Worm (Caenorhabditis elegans) whole organism, mixed stage, embryonic: Measurements from ENCODE around the gene ddp-1.

Source experiments
- M03D4.4 ChIP-seq: sonication (generic microtip); optimal IDR thresholded peaks from 2 replicates; lab custom pipeline; 2017; ENCODE audit warnings: mild to moderate bottlenecking, missing genetic modification characterization, missing compliant biosample characterization
- bed-3 ChIP-seq: fragments of 200-800 bp; sonication (Bioruptor generic); optimal IDR thresholded peaks from 3 replicates; lab custom pipeline; 2018; ENCODE audit warnings: mild to moderate bottlenecking, missing genetic modification characterization, moderate library complexity, missing compliant biosample characterization
- blmp-1 ChIP-seq: fragments of 150-350 bp; optimal IDR thresholded peaks from 2 replicates; lab custom pipeline; 2014; ENCODE audit warnings: missing biosample characterization, missing genetic modification characterization
- ceh-43 ChIP-seq: fragments of 200-800 bp; sonication (Bioruptor generic); optimal IDR thresholded peaks from 2 replicates; lab custom pipeline; 2018; ENCODE audit warnings: mild to moderate bottlenecking, missing genetic modification characterization, moderate library complexity, missing compliant biosample characterization
- ceh-83 ChIP-seq: fragments of 200-800 bp; sonication (Bioruptor generic); optimal IDR thresholded peaks from 2 replicates; lab custom pipeline; 2018; ENCODE audit warnings: mild to moderate bottlenecking, missing genetic modification characterization, missing compliant biosample characterization
- ces-1 ChIP-seq: fragments of 150-350 bp; optimal IDR thresholded peaks from 2 replicates; lab custom pipeline; 2014; ENCODE audit warnings: missing biosample characterization, missing genetic modification reagents, missing genetic modification characterization
- drap-1 ChIP-seq: fragments of 200-800 bp; sonication (Bioruptor generic); optimal IDR thresholded peaks from 3 replicates; lab custom pipeline; 2018; ENCODE audit warnings: mild to moderate bottlenecking, missing genetic modification characterization, missing compliant biosample characterization
- elt-1 ChIP-seq: sonication (generic microtip); optimal IDR thresholded peaks from 2 replicates; lab custom pipeline; 2017; ENCODE audit warnings: missing genetic modification characterization, mild to moderate bottlenecking, missing compliant biosample characterization, antibody characterized with exemption, moderate library complexity, borderline replicate concordance; ENCODE audit not compliant: insufficient read depth
- elt-3 ChIP-seq: fragments of 150-350 bp; optimal IDR thresholded peaks from 2 replicates; lab custom pipeline; 2014; ENCODE audit warnings: missing biosample characterization, missing genetic modification characterization
- flh-1 ChIP-seq: fragments of 200-800 bp; sonication (Bioruptor generic); optimal IDR thresholded peaks from 2 replicates; lab custom pipeline; 2018; ENCODE audit warnings: mild to moderate bottlenecking, missing genetic modification characterization, moderate library complexity, missing compliant biosample characterization
- hlh-1 ChIP-seq: fragments of 150-350 bp; optimal IDR thresholded peaks from 2 replicates; lab custom pipeline; 2014; ENCODE audit warnings: missing biosample characterization, missing genetic modification reagents, missing genetic modification characterization
- lin-13 ChIP-seq: fragments of 150-350 bp; optimal IDR thresholded peaks from 2 replicates; lab custom pipeline; 2014; ENCODE audit warnings: missing biosample characterization, missing genetic modification characterization
- lin-32 ChIP-seq: fragments of 200-800 bp; sonication (Bioruptor generic); optimal IDR thresholded peaks from 2 replicates; lab custom pipeline; 2018; ENCODE audit warnings: mild to moderate bottlenecking, missing genetic modification characterization, missing compliant biosample characterization
- lsy-2 ChIP-seq: fragments of 150-350 bp; optimal IDR thresholded peaks from 2 replicates; lab custom pipeline; 2014; ENCODE audit warnings: missing biosample characterization, missing genetic modification characterization
- mep-1 ChIP-seq: fragments of 150-350 bp; optimal IDR thresholded peaks from 2 replicates; lab custom pipeline; 2017; ENCODE audit warnings: missing biosample characterization, missing genetic modification reagents, missing genetic modification characterization, inconsistent platforms
- mls-2 ChIP-seq: sonication (generic microtip); optimal IDR thresholded peaks from 2 replicates; lab custom pipeline; 2016; ENCODE audit warnings: mild to moderate bottlenecking, missing genetic modification characterization, moderate library complexity, missing compliant biosample characterization
- nhr-12 ChIP-seq: fragments of 150-350 bp; optimal IDR thresholded peaks from 2 replicates; lab custom pipeline; 2014; ENCODE audit warnings: missing biosample characterization, missing genetic modification characterization
- nhr-2 ChIP-seq: fragments of 150-350 bp; optimal IDR thresholded peaks from 2 replicates; lab custom pipeline; 2014; ENCODE audit warnings: missing biosample characterization, missing genetic modification characterization
- nhr-237 ChIP-seq: fragments of 150-350 bp; optimal IDR thresholded peaks from 2 replicates; lab custom pipeline; 2014; ENCODE audit warnings: missing biosample characterization, missing genetic modification characterization
- nhr-28 ChIP-seq: fragments of 150-350 bp; optimal IDR thresholded peaks from 2 replicates; lab custom pipeline; 2014; ENCODE audit warnings: missing biosample characterization, missing genetic modification characterization
- nhr-76 ChIP-seq: sonication (generic microtip); optimal IDR thresholded peaks from 2 replicates; lab custom pipeline; 2017; ENCODE audit warnings: missing biosample characterization, missing genetic modification characterization
- pha-4 ChIP-seq: fragments of 150-350 bp; optimal IDR thresholded peaks from 2 replicates; lab custom pipeline; 2018; ENCODE audit warnings: missing biosample characterization, missing genetic modification reagents, missing genetic modification characterization
- sem-2 ChIP-seq: fragments of 200-800 bp; sonication (Bioruptor generic); optimal IDR thresholded peaks from 2 replicates; lab custom pipeline; 2018; ENCODE audit warnings: mild to moderate bottlenecking, missing genetic modification characterization, missing compliant biosample characterization
- snpc-4 ChIP-seq: fragments of 150-350 bp; optimal IDR thresholded peaks from 2 replicates; lab custom pipeline; 2014; ENCODE audit warnings: missing biosample characterization, missing genetic modification characterization
- tbx-8 ChIP-seq: fragments of 200-800 bp; sonication (Bioruptor generic); optimal IDR thresholded peaks from 2 replicates; lab custom pipeline; 2018; ENCODE audit warnings: mild to moderate bottlenecking, missing genetic modification characterization, moderate library complexity, missing compliant biosample characterization
- unc-120 ChIP-seq: sonication (generic microtip); optimal IDR thresholded peaks from 2 replicates; lab custom pipeline; 2017; ENCODE audit warnings: missing genetic modification characterization, missing compliant biosample characterization; ENCODE audit not compliant: poor library complexity, severe bottlenecking
- unc-39 ChIP-seq: fragments of 150-350 bp; optimal IDR thresholded peaks from 2 replicates; lab custom pipeline; 2014; ENCODE audit warnings: missing biosample characterization, missing genetic modification characterization
- unc-62 ChIP-seq: fragments of 150-350 bp; optimal IDR thresholded peaks from 2 replicates; lab custom pipeline; 2014; ENCODE audit warnings: missing biosample characterization, missing genetic modification reagents, missing genetic modification characterization
- zip-8 ChIP-seq: fragments of 150-350 bp; optimal IDR thresholded peaks from 2 replicates; lab custom pipeline; 2014; ENCODE audit warnings: missing biosample characterization, missing genetic modification characterization
- ztf-11 ChIP-seq: fragments of 150-350 bp; optimal IDR thresholded peaks from 2 replicates; lab custom pipeline; 2014; ENCODE audit warnings: missing biosample characterization, missing genetic modification characterization

The ddp-1 gene

DNA sequence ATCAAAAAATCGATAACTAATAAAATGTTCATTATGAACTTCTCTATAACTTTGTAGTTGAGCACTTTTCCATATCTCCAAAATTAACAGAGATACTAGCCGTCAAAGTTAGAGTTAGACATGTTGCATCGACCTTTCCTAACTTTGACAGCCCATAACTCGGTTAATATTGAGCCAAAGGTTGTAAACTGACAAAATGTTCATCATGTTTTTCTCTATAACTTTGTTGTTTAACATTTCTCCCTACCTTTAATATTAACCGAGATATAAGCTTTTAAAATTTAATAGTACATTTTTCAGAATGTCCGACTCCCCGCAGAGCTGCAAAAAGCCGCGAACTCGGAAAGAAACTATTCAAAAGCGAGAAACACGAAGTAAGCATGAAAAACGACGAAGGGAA, 4.6 kb upstream of the ddp-1 start, which contains the start of gene hlh-33:
Gene hlh-33 (plus strand): TSS at position 301 of the 400 bp plus-strand sequence.
- TF ChIP-seq ceh-43 (GFP tag; lab: Kevin White, UChicago) (no peak), ces-1 (GFP tag; lab: Kevin White, UChicago) (no peak), M03D4.4 (tag; lab: Kevin White, UChicago) (no peak), flh-1 (no peak), nhr-12 (no peak), nhr-28 (tag; lab: Kevin White, UChicago) (no peak), drap-1 (GFP tag; lab: Kevin White, UChicago) (no peak), mep-1 (tag; lab: Kevin White, UChicago) (no peak), unc-120 (tag; lab: Kevin White, UChicago) (no peak), lsy-2 (tag; lab: Kevin White, UChicago) (no peak), tbx-8 (GFP tag; lab: Kevin White, UChicago) (no peak), bed-3 (GFP tag; lab: Kevin White, UChicago) (no peak), elt-1 (no peak), nhr-237 (tag; lab: Kevin White, UChicago) (no peak), unc-39 (tag; lab: Kevin White, UChicago) (no peak), pha-4 (tag; lab: Kevin White, UChicago) (no peak), ztf-11 (tag; lab: Kevin White, UChicago) (no peak), sem-2 (GFP tag; lab: Kevin White, UChicago) (no peak), nhr-2 (tag; lab: Kevin White, UChicago) (no peak)

DNA sequence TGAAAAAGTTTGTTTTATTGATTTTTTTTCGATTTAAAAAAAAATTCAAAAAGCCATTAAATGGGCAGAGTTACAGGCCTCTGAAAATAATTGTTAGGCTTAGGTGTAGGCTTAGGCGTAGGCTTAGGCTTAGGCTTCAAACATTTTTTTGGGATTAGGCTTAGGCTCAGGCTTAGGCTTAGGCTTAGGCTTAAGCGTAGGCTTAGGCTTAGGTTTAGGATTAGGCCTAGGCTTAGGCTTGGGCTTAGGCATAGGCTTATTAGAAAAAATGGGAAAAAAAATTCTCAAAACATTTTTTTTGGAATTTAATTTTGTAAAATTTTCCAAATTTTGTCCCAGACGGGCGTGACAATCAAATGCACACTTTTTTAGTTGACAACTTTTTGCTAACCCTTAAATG, 3.5 kb upstream of the ddp-1 start:
- no peak for TF ChIP-seq hlh-1 (tag; lab: Kevin White, UChicago)
- TF ChIP-seq nhr-76 (tag; lab: Kevin White, UChicago): no peak
- no peak for TF ChIP-seq ces-1 (GFP tag; lab: Kevin White, UChicago)
- TF ChIP-seq lin-13 (tag; lab: Kevin White, UChicago): no peak
- no peak for TF ChIP-seq pha-4 (tag; lab: Kevin White, UChicago)
- no peak for TF ChIP-seq snpc-4 (tag; lab: Kevin White, UChicago)

DNA sequence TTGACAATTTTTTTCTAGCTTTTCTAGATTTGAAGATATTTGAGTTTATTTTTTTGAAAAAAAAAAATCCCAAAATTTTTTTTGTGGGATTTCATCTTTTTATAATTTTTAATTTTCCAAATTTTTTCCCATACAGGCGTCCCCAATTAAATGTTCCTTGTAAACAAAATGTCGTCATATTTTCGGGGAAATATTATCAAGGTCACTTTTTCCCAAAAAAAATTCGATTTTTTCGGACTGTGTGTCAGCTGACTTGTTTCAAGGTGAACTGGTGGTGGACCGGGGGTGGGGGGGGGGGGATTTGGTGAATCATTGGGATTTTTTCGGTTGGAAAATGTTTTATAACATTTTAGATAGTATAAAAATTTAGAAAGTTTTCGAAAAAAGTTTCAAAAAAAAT, 3.0 kb upstream of the ddp-1 start:
- TF ChIP-seq ceh-83 (GFP tag; lab: Kevin White, UChicago) (no peak), sem-2 (GFP tag; lab: Kevin White, UChicago) (no peak), elt-3 (tag; lab: Kevin White, UChicago) (no peak), lin-13 (tag; lab: Kevin White, UChicago) (no peak), nhr-12 (no peak), nhr-76 (tag; lab: Kevin White, UChicago) (no peak), unc-120 (tag; lab: Kevin White, UChicago) (no peak), nhr-2 (tag; lab: Kevin White, UChicago) (no peak), zip-8 (tag; lab: Kevin White, UChicago) (no peak), drap-1 (GFP tag; lab: Kevin White, UChicago) (no peak), lin-32 (no peak), mls-2 (tag; lab: Kevin White, UChicago) (no peak), M03D4.4 (tag; lab: Kevin White, UChicago) (no peak), blmp-1 (tag; lab: Kevin White, UChicago) (no peak), mep-1 (tag; lab: Kevin White, UChicago) (no peak)

DNA sequence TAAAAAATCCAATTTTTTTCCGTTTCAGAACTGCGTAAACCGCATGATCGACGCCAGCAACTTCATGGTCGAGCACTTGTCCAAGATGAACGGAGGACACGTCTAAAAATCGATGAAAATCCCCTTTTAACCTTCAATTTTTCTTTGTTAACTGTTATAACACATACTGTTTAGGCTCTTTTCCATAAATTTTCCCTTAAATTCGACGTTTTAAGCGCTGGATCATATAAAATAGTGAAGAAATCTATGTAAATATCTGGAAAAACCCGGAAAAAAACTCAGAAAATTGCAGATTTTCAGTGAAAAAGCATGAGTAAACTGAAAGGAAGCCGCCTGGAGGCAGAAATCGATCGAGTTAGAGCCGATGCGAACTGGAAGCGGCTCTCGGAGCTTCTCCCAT, 441 bp downstream of the ddp-1 start, which contains the start of gene ttc-7:
Gene ttc-7 (plus strand): TSS at position 301 of the 400 bp plus-strand sequence.
- TF ChIP-seq nhr-237 (tag; lab: Kevin White, UChicago) (no peak), nhr-76 (tag; lab: Kevin White, UChicago) (no peak), elt-3 (tag; lab: Kevin White, UChicago) (no peak), nhr-12 (no peak), bed-3 (GFP tag; lab: Kevin White, UChicago) (no peak), mep-1 (tag; lab: Kevin White, UChicago) (no peak), zip-8 (tag; lab: Kevin White, UChicago) (no peak), hlh-1 (tag; lab: Kevin White, UChicago) (no peak), unc-62 (GFP tag; lab: Kevin White, UChicago) (no peak), nhr-28 (tag; lab: Kevin White, UChicago) (no peak), ces-1 (GFP tag; lab: Kevin White, UChicago) (no peak), flh-1 (no peak), pha-4 (tag; lab: Kevin White, UChicago) (no peak), unc-120 (tag; lab: Kevin White, UChicago) (no peak), lin-32 (no peak)
